Worm (Caenorhabditis elegans) whole organism, L4 larva: ENCODE results near the gene rmh-2.

Experiments used
- D1046.2 ChIP-seq: fragments of 200-800 bp; sonication (Bioruptor generic); IDR thresholded peaks from 2 replicates; pipeline ENCODE4 v1.3.6; 2022; ENCODE audit warnings: missing genetic modification characterization, missing compliant biosample characterization
- F44E2.7 ChIP-seq: fragments of 200-800 bp; sonication (Bioruptor generic); IDR thresholded peaks from 2 replicates; pipeline ENCODE4 v2.1.2; 2022; ENCODE audit warnings: missing genetic modification characterization, missing compliant biosample characterization
- R02D3.7 ChIP-seq: fragments of 150-350 bp; sonication (generic microtip); optimal IDR thresholded peaks from 3 replicates; lab custom pipeline; 2014; ENCODE audit warnings: missing biosample characterization, missing genetic modification characterization
- T20F7.1 ChIP-seq: fragments of 200-800 bp; sonication (Bioruptor generic); optimal IDR thresholded peaks from 2 replicates; lab custom pipeline; 2018; ENCODE audit warnings: mild to moderate bottlenecking, missing genetic modification characterization, missing compliant biosample characterization
- T26A8.4 ChIP-seq: fragments of 200-800 bp; sonication (Bioruptor generic); IDR thresholded peaks from 2 replicates; pipeline ENCODE4 v1.3.6; 2022; ENCODE audit warnings: missing genetic modification characterization, missing compliant biosample characterization
- Y105C5A.15 ChIP-seq: fragments of 200-800 bp; sonication (Bioruptor generic); IDR thresholded peaks from 2 replicates; pipeline ENCODE4 v1.3.6; 2022; ENCODE audit warnings: missing genetic modification characterization, missing compliant biosample characterization
- arid-1 ChIP-seq: fragments of 200-800 bp; sonication (Bioruptor generic); conservative IDR thresholded peaks from 2 replicates; pipeline ENCODE4 v1.3.6; 2022; ENCODE audit warnings: missing genetic modification reagents, missing genetic modification characterization, missing compliant biosample characterization
- ceh-20 ChIP-seq: fragments of 200-800 bp; sonication (Bioruptor generic); IDR thresholded peaks from 2 replicates; pipeline ENCODE4 v1.3.6; 2022; ENCODE audit warnings: missing genetic modification reagents, missing genetic modification characterization, missing compliant biosample characterization
- ceh-44 ChIP-seq: fragments of 200-800 bp; sonication (Bioruptor generic); IDR thresholded peaks from 2 replicates; pipeline ENCODE4 v1.3.6; 2022; ENCODE audit warnings: missing genetic modification reagents, missing genetic modification characterization, missing compliant biosample characterization
- ces-1 ChIP-seq: fragments of 150-350 bp; sonication (generic microtip); optimal IDR thresholded peaks from 4 replicates; lab custom pipeline; 2014; ENCODE audit warnings: missing biosample characterization, missing genetic modification reagents, missing genetic modification characterization
- daf-8 ChIP-seq: fragments of 200-800 bp; sonication (Bioruptor generic); IDR thresholded peaks from 2 replicates; pipeline ENCODE4 v1.3.6; 2022; ENCODE audit warnings: missing genetic modification characterization, missing compliant biosample characterization
- dmd-9 ChIP-seq: fragments of 200-800 bp; sonication (Bioruptor generic); IDR thresholded peaks from 2 replicates; pipeline ENCODE4 v1.3.6; 2022; ENCODE audit warnings: missing genetic modification reagents, missing genetic modification characterization, missing compliant biosample characterization
- dpl-1 ChIP-seq: fragments of 150-350 bp; optimal IDR thresholded peaks from 2 replicates; lab custom pipeline; 2014; ENCODE audit warnings: missing biosample characterization, missing genetic modification reagents, missing genetic modification characterization
- egl-43 ChIP-seq: fragments of 200-800 bp; sonication (Bioruptor generic); IDR thresholded peaks from 2 replicates; pipeline ENCODE4 v1.3.6; 2022; ENCODE audit warnings: missing genetic modification reagents, missing genetic modification characterization, missing compliant biosample characterization
- fkh-10 ChIP-seq: fragments of 150-350 bp; optimal IDR thresholded peaks from 2 replicates; lab custom pipeline; 2014; ENCODE audit warnings: missing biosample characterization, missing genetic modification reagents, missing genetic modification characterization
- hlh-11 ChIP-seq: fragments of 200-800 bp; sonication (Bioruptor generic); optimal IDR thresholded peaks from 2 replicates; lab custom pipeline; 2018; ENCODE audit warnings: mild to moderate bottlenecking, missing genetic modification characterization, missing compliant biosample characterization
- hlh-30 ChIP-seq: sonication (generic microtip); optimal IDR thresholded peaks from 2 replicates; lab custom pipeline; 2017; ENCODE audit warnings: antibody characterized with exemption, mild to moderate bottlenecking, missing genetic modification characterization, missing compliant biosample characterization; ENCODE audit not compliant: insufficient read depth
- hmg-1.1 ChIP-seq: fragments of 200-800 bp; sonication (Bioruptor generic); IDR thresholded peaks from 2 replicates; pipeline ENCODE4 v1.3.6; 2022; ENCODE audit warnings: missing genetic modification reagents, missing genetic modification characterization, missing compliant biosample characterization
- lsy-2 ChIP-seq, 2 experiments: fragments of 150-350 bp in 1 of 2; sonication (generic microtip) in 1 of 2; optimal IDR thresholded peaks; 2 replicates each; lab custom pipeline; 2014 to 2017; ENCODE audit warnings: missing biosample characterization in 2 of 2, missing genetic modification characterization in 2 of 2
- madf-5 ChIP-seq, 2 experiments: fragments of 200-800 bp; sonication (Bioruptor generic); IDR thresholded peaks; 2 replicates each; pipeline ENCODE4 v1.3.6; 2022; ENCODE audit warnings: missing compliant biosample characterization in 2 of 2, missing genetic modification characterization in 2 of 2
- mep-1 ChIP-seq: fragments of 150-350 bp; sonication (generic microtip); optimal IDR thresholded peaks from 3 replicates; lab custom pipeline; 2014; ENCODE audit warnings: missing biosample characterization, missing genetic modification characterization
- mes-2 ChIP-seq: sonication (generic microtip); optimal IDR thresholded peaks from 2 replicates; lab custom pipeline; 2016; ENCODE audit warnings: missing genotype, mild to moderate bottlenecking, missing genetic modification characterization, missing compliant biosample characterization; ENCODE audit not compliant: poor library complexity, severe bottlenecking
- nhr-11 ChIP-seq: fragments of 150-350 bp; optimal IDR thresholded peaks from 2 replicates; lab custom pipeline; 2014; ENCODE audit warnings: missing biosample characterization, missing genetic modification characterization
- nhr-111 ChIP-seq: fragments of 200-800 bp; sonication (Bioruptor generic); optimal IDR thresholded peaks from 2 replicates; lab custom pipeline; 2018; ENCODE audit warnings: mild to moderate bottlenecking, missing genetic modification characterization, missing compliant biosample characterization
- nhr-25 ChIP-seq: sonication (generic microtip); optimal IDR thresholded peaks from 2 replicates; lab custom pipeline; 2017; ENCODE audit warnings: missing genetic modification characterization, mild to moderate bottlenecking, missing compliant biosample characterization, antibody characterized with exemption, moderate library complexity, borderline replicate concordance; ENCODE audit not compliant: insufficient read depth
- nhr-48 ChIP-seq: sonication (generic microtip); optimal IDR thresholded peaks from 2 replicates; lab custom pipeline; 2016; ENCODE audit warnings: mild to moderate bottlenecking, missing genetic modification characterization, missing compliant biosample characterization
- nhr-76 ChIP-seq: fragments of 150-350 bp; optimal IDR thresholded peaks from 2 replicates; lab custom pipeline; 2014; ENCODE audit warnings: missing biosample characterization, missing genetic modification characterization
- php-3 ChIP-seq: fragments of 200-800 bp; sonication (Bioruptor generic); IDR thresholded peaks from 2 replicates; pipeline ENCODE4 v1.3.6; 2022; ENCODE audit warnings: missing genetic modification reagents, missing genetic modification characterization, missing compliant biosample characterization
- rbr-2 ChIP-seq: sonication (generic microtip); optimal IDR thresholded peaks from 2 replicates; lab custom pipeline; 2016; ENCODE audit warnings: missing genotype, missing genetic modification characterization, missing compliant biosample characterization
- sdz-12 ChIP-seq: fragments of 200-800 bp; sonication (Bioruptor generic); optimal IDR thresholded peaks from 2 replicates; lab custom pipeline; 2018; ENCODE audit warnings: mild to moderate bottlenecking, missing genetic modification characterization, missing compliant biosample characterization
- set-16 ChIP-seq: fragments of 200-800 bp; sonication (Bioruptor generic); IDR thresholded peaks from 2 replicates; pipeline ENCODE4 v1.3.6; 2022; ENCODE audit warnings: missing genetic modification reagents, missing genetic modification characterization, missing compliant biosample characterization
- snpc-4 ChIP-seq: fragments of 150-350 bp; optimal IDR thresholded peaks from 2 replicates; lab custom pipeline; 2014; ENCODE audit warnings: missing biosample characterization, missing genetic modification characterization
- spr-1 ChIP-seq: sonication (generic microtip); optimal IDR thresholded peaks from 2 replicates; lab custom pipeline; 2016; ENCODE audit warnings: mild to moderate bottlenecking, missing genetic modification characterization, missing compliant biosample characterization
- tag-97 ChIP-seq: fragments of 200-800 bp; sonication (Bioruptor generic); IDR thresholded peaks from 2 replicates; pipeline ENCODE4 v1.3.6; 2022; ENCODE audit warnings: missing genetic modification characterization, missing compliant biosample characterization
- tra-1 ChIP-seq: fragments of 200-800 bp; sonication (Bioruptor generic); IDR thresholded peaks from 2 replicates; pipeline ENCODE4 v1.3.6; 2022; ENCODE audit warnings: missing genetic modification reagents, missing genetic modification characterization, missing compliant biosample characterization
- unc-62 ChIP-seq, 3 experiments: fragments of 150-350 bp in 1 of 3; sonication (generic microtip); optimal IDR thresholded peaks in 2 of 3; peaks in 1 of 3; 1 replicate in 1 of 3; 2 replicates in 2 of 3; lab custom pipeline; 2014 to 2017; ENCODE audit warnings: missing biosample characterization in 3 of 3, missing genetic modification characterization in 3 of 3, missing genetic modification reagents in 3 of 3, missing genotype in 1 of 3
- vab-7 ChIP-seq: fragments of 200-800 bp; sonication (Bioruptor generic); IDR thresholded peaks from 2 replicates; pipeline ENCODE4 v1.3.6; 2022; ENCODE audit warnings: missing genetic modification reagents, missing genetic modification characterization, missing compliant biosample characterization

rmh-2 gene

DNA sequence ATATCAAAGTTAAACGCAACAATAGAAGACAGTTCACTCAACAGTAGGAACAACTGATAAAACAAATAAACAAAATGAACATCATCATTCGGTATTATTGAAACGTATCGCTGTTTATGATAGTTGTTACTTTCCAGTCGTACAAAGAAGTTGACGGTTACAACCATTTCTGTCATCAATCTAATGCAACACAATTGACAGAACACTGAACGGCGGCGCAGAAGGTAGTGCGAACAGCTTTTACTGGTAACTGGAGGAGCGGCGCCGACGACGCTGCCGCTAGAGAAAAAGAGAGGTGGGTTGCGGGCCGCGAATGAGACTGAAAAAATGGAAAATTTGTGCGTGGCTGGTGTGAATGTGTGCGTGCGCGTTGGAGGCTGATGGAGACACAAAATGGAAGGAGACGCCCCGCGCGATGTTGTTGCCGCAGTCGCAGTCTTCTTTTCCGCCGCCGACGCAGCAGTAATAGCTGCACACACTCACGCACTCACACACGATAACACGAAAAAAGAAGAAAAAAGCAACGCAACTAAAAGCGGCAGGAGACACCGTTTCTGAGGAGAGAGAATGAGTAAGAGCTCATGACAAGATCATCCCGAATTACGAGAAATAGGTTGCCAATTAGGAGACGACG is 33.7 kb upstream of the rmh-2 start:
- TF ChIP-seq T20F7.1 (GFP tag; lab: Kevin White, UChicago) (no peak), hmg-1.1 (GFP tag; lab: Robert Waterston, UW) (peak; percentile 34; the same call in 1 of the 2 replicates), rbr-2 (peak; percentile 29), nhr-11 (tag; lab: Kevin White, UChicago) (no peak), set-16 (peak; percentile 57; the same call in 1 of the 2 replicates), dmd-9 (GFP tag; lab: Robert Waterston, UW) (no peak), madf-5 (GFP tag; IDR thresholded peaks at IDR 0.05; lab: Robert Waterston, UW) (no peak), ceh-44 (no peak), ces-1 (no peak), unc-62 (GFP tag; optimal IDR thresholded peaks at IDR 0.05 in 1 of 2; lab: Kevin White, UChicago) (peak in 1 of 2 experiments; percentile 96), unc-62 (tag; optimal IDR thresholded peaks at IDR 0.05; lab: Kevin White, UChicago) (no peak), F44E2.7 (GFP tag; lab: Robert Waterston, UW) (no peak), egl-43 (GFP tag; lab: Robert Waterston, UW) (0 out of 2 replicates have a peak, but pooled peaks have one; percentile 62), tag-97 (GFP tag; lab: Robert Waterston, UW) (no peak), D1046.2 (0 out of 2 replicates have a peak, but pooled peaks have one; percentile 4)

DNA sequence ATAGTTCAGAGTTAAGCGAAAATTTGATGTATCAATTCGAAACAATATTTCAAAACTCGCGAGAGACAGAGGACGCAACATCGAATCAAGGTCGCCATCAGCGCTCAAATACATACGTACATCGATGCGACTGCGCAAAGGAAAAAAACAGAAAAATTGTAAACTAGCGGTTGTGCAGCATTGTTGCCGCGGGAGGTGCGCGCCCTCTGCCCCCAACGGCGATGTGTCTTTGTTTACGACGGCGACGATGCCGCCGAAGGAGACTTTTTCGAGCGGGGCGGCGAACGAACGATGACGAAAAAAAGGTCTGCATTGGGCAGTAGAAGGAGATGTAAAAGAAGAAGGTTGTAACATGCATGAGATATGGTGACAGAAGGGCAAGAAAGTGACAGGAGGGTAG is 32.3 kb upstream of the rmh-2 start:
- TF ChIP-seq ceh-20 (GFP tag; lab: Robert Waterston, UW) (0 out of 2 replicates have a peak, but pooled peaks have one; percentile 35), mep-1 (tag; lab: Kevin White, UChicago) (peak; percentile 17), arid-1 (GFP tag; lab: Robert Waterston, UW) (no peak), unc-62 (GFP tag; optimal IDR thresholded peaks at IDR 0.05 in 1 of 2; lab: Kevin White, UChicago) (peak in 1 of 2 experiments; percentile 71), unc-62 (tag; optimal IDR thresholded peaks at IDR 0.05; lab: Kevin White, UChicago) (no peak), set-16 (peak; percentile 44; the same call in 1 of the 2 replicates), nhr-25 (peak; percentile 28), lsy-2 (tag; optimal IDR thresholded peaks at IDR 0.05; lab: Kevin White, UChicago) (no peak), mes-2 (tag; lab: Kevin White, UChicago) (peak; percentile 6), hlh-30 (no peak)

DNA sequence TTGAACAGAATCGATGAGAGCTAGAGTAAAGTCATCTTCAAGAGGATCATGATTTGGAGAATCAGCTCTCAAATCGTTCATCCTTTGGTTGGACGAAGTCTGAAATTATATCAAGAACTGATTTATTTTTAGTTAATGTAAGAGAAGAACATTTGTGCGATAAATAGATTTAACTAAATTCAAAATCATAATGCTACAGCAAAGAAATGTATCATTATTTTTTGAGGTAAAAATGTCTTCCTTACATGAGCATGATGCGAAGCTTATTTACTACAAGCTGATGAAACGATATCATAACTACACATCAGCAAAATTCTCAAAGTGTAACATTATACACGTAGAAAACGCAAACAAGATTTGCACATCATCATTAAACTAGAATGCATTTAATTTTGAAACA is 31.8 kb upstream of the rmh-2 start, which contains the start of gene madf-4:
Gene madf-4, minus strand, starts transcription at position 101 of the 400 bp plus-strand sequence.
- TF ChIP-seq php-3 (GFP tag; lab: Robert Waterston, UW) (no peak), nhr-111 (GFP tag; lab: Kevin White, UChicago) (no peak), snpc-4 (no peak), arid-1 (GFP tag; lab: Robert Waterston, UW) (no peak), tra-1 (GFP tag; lab: Robert Waterston, UW) (no peak), vab-7 (GFP tag; lab: Robert Waterston, UW) (no peak), nhr-76 (no peak), spr-1 (no peak), unc-62 (GFP tag; optimal IDR thresholded peaks at IDR 0.05 in 1 of 2; lab: Kevin White, UChicago) (no peak), unc-62 (tag; optimal IDR thresholded peaks at IDR 0.05; lab: Kevin White, UChicago) (no peak), dpl-1 (no peak)

DNA sequence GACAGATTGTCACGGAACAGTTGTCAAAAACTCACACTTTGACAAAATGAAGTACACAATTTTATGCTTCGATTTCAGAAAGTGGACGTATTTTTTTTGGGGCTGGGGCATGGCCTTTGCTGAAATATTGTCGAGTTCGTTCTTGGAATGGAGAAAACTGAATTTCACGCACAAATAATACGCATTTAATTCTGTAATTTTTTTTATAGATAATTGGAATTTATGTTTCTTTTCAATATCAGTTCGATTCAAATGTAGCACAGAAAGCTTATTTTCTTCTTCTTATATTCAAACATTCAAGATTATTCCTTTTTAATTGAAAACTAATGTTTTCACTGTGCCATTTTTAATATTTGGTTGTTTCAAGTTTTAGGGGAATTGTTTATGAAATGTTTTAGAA is 29.8 kb upstream of the rmh-2 start, which contains the start of gene T07C12.10:
Gene T07C12.10, minus strand, starts transcription at position 101 of the 400 bp plus-strand sequence.
- TF ChIP-seq T26A8.4 (GFP tag; lab: Robert Waterston, UW), result no peak
- no peak for TF ChIP-seq Y105C5A.15 (GFP tag; lab: Robert Waterston, UW)
- no peak for TF ChIP-seq sdz-12 (GFP tag; lab: Kevin White, UChicago)
- TF ChIP-seq daf-8 (GFP tag; lab: Robert Waterston, UW), result no peak
- TF ChIP-seq nhr-48 (tag; lab: Kevin White, UChicago), result no peak
- no peak for TF ChIP-seq nhr-25
- TF ChIP-seq php-3 (GFP tag; lab: Robert Waterston, UW), result no peak
- TF ChIP-seq hlh-11, result no peak
- TF ChIP-seq fkh-10 (GFP tag; lab: Kevin White, UChicago), result no peak
- no peak for TF ChIP-seq R02D3.7 (tag; lab: Kevin White, UChicago)
- TF ChIP-seq, all 104 proteins: peak for 0
